Worm (Caenorhabditis elegans) whole organism, L1 larva: ENCODE results near the gene txbp-3.
A peak's percentile ranks its signal among the peaks of the same experiment; 100 is the strongest.

Source experiments
- F16B12.6 ChIP-seq: fragments of 150-350 bp; optimal IDR thresholded peaks from 2 replicates; lab custom pipeline; 2014; ENCODE audit warnings: missing biosample characterization, missing genetic modification characterization
- aha-1 ChIP-seq: fragments of 150-350 bp; optimal IDR thresholded peaks from 2 replicates; lab custom pipeline; 2014; ENCODE audit warnings: missing biosample characterization, missing genetic modification characterization
- alr-1 ChIP-seq: fragments of 200-800 bp; sonication (Bioruptor generic); optimal IDR thresholded peaks from 2 replicates; lab custom pipeline; 2018; ENCODE audit warnings: borderline replicate concordance, mild to moderate bottlenecking, missing genetic modification characterization, missing compliant biosample characterization
- aly-2 ChIP-seq: fragments of 150-350 bp; optimal IDR thresholded peaks from 2 replicates; lab custom pipeline; 2014; ENCODE audit warnings: missing biosample characterization, missing genetic modification characterization
- blmp-1 ChIP-seq: fragments of 150-350 bp; optimal IDR thresholded peaks from 2 replicates; lab custom pipeline; 2014; ENCODE audit warnings: missing biosample characterization, missing genetic modification characterization
- dpl-1 ChIP-seq, 3 experiments: fragments of 150-350 bp in 2 of 3; sonication (generic microtip) in 1 of 3; optimal IDR thresholded peaks; 2 replicates each; lab custom pipeline; 2014 to 2017; ENCODE audit warnings: missing biosample characterization in 3 of 3, missing genetic modification characterization in 3 of 3, missing genetic modification reagents in 3 of 3
- efl-1 ChIP-seq, 4 experiments: fragments of 150-350 bp; optimal IDR thresholded peaks in 3 of 4; peaks in 1 of 4; 1 replicate in 1 of 4; 2 replicates in 3 of 4; lab custom pipeline; 2014; ENCODE audit warnings: missing biosample characterization in 2 of 4, missing genetic modification characterization in 2 of 4, missing genetic modification reagents in 2 of 4
- efl-3 ChIP-seq: fragments of 200-800 bp; sonication (Bioruptor generic); optimal IDR thresholded peaks from 2 replicates; lab custom pipeline; 2018; ENCODE audit warnings: mild to moderate bottlenecking, missing genetic modification characterization, missing compliant biosample characterization
- egl-13 ChIP-seq: sonication (generic microtip); optimal IDR thresholded peaks from 2 replicates; lab custom pipeline; 2016; ENCODE audit warnings: missing genotype, missing genetic modification reagents, missing genetic modification characterization, missing compliant biosample characterization
- grh-1 ChIP-seq: fragments of 200-800 bp; sonication (Bioruptor generic); IDR thresholded peaks from 2 replicates; pipeline ENCODE4 v1.3.6; 2022; ENCODE audit warnings: missing genetic modification reagents, missing genetic modification characterization, missing compliant biosample characterization
- hlh-17 ChIP-seq: fragments of 200-800 bp; sonication (Bioruptor generic); optimal IDR thresholded peaks from 2 replicates; lab custom pipeline; 2018; ENCODE audit warnings: missing genetic modification characterization, mild to moderate bottlenecking, missing compliant biosample characterization, moderate library complexity, borderline replicate concordance
- hpl-2 ChIP-seq: fragments of 150-350 bp; optimal IDR thresholded peaks from 2 replicates; lab custom pipeline; 2014; ENCODE audit warnings: missing biosample characterization, missing genetic modification reagents, missing genetic modification characterization
- irx-1 ChIP-seq: sonication (generic microtip); optimal IDR thresholded peaks from 2 replicates; lab custom pipeline; 2016; ENCODE audit warnings: missing genetic modification characterization, missing compliant biosample characterization
- jun-1 ChIP-seq: fragments of 150-350 bp; optimal IDR thresholded peaks from 2 replicates; lab custom pipeline; 2014; ENCODE audit warnings: missing biosample characterization, missing genetic modification reagents, missing genetic modification characterization
- lin-13 ChIP-seq: fragments of 150-350 bp; optimal IDR thresholded peaks from 2 replicates; lab custom pipeline; 2014; ENCODE audit warnings: missing biosample characterization, missing genetic modification reagents, missing genetic modification characterization
- mab-9 ChIP-seq: fragments of 200-800 bp; sonication (Bioruptor generic); IDR thresholded peaks from 2 replicates; pipeline ENCODE4 v1.3.6; 2022; ENCODE audit warnings: missing genetic modification reagents, missing genetic modification characterization, missing compliant biosample characterization
- mef-2 ChIP-seq: fragments of 150-350 bp; optimal IDR thresholded peaks from 2 replicates; lab custom pipeline; 2014; ENCODE audit warnings: missing biosample characterization, missing genetic modification characterization
- mep-1 ChIP-seq: fragments of 150-350 bp; optimal IDR thresholded peaks from 2 replicates; lab custom pipeline; 2014; ENCODE audit warnings: missing biosample characterization, missing genetic modification characterization
- nhr-12 ChIP-seq: sonication (generic microtip); optimal IDR thresholded peaks from 2 replicates; lab custom pipeline; 2017; ENCODE audit warnings: missing biosample characterization, missing genetic modification characterization
- nhr-237 ChIP-seq: fragments of 150-350 bp; optimal IDR thresholded peaks from 2 replicates; lab custom pipeline; 2014; ENCODE audit warnings: missing biosample characterization, missing genetic modification characterization
- nhr-47 ChIP-seq: sonication (generic microtip); optimal IDR thresholded peaks from 2 replicates; lab custom pipeline; 2016; ENCODE audit warnings: mild to moderate bottlenecking, missing genetic modification characterization, moderate library complexity, missing compliant biosample characterization
- nhr-77 ChIP-seq: fragments of 150-350 bp; optimal IDR thresholded peaks from 2 replicates; lab custom pipeline; 2014; ENCODE audit warnings: missing biosample characterization, missing genetic modification characterization
- nhr-85 ChIP-seq: sonication (generic microtip); peaks from one replicate; lab custom pipeline; 2016; ENCODE audit warnings: missing genetic modification characterization, inconsistent platforms, missing compliant biosample characterization
- rnt-1 ChIP-seq: sonication (generic microtip); optimal IDR thresholded peaks from 2 replicates; lab custom pipeline; 2016; ENCODE audit warnings: mild to moderate bottlenecking, missing genetic modification characterization, moderate library complexity, missing compliant biosample characterization
- skn-1 ChIP-seq: fragments of 150-350 bp; optimal IDR thresholded peaks from 2 replicates; lab custom pipeline; 2014; ENCODE audit warnings: missing biosample characterization, missing genetic modification characterization
- snu-23 ChIP-seq: sonication (generic microtip); optimal IDR thresholded peaks from 2 replicates; lab custom pipeline; 2016; ENCODE audit warnings: missing genetic modification characterization, missing compliant biosample characterization
- sptf-1 ChIP-seq: fragments of 150-350 bp; optimal IDR thresholded peaks from 2 replicates; lab custom pipeline; 2014; ENCODE audit warnings: missing biosample characterization, missing genetic modification characterization
- tlp-1 ChIP-seq: fragments of 150-350 bp; optimal IDR thresholded peaks from 2 replicates; lab custom pipeline; 2014; ENCODE audit warnings: missing biosample characterization, missing genetic modification characterization
- unc-30 ChIP-seq: sonication (generic microtip); optimal IDR thresholded peaks from 2 replicates; lab custom pipeline; 2017; ENCODE audit warnings: missing biosample characterization, missing genetic modification characterization
- unc-62 ChIP-seq: fragments of 150-350 bp; optimal IDR thresholded peaks from 2 replicates; lab custom pipeline; 2014; ENCODE audit warnings: missing biosample characterization, missing genetic modification reagents, missing genetic modification characterization
- vab-15 ChIP-seq: sonication (generic microtip); optimal IDR thresholded peaks from 2 replicates; lab custom pipeline; 2017; ENCODE audit warnings: missing genotype, mild to moderate bottlenecking, missing genetic modification characterization, missing compliant biosample characterization
- zag-1 ChIP-seq: fragments of 150-350 bp; optimal IDR thresholded peaks from 2 replicates; lab custom pipeline; 2014; ENCODE audit warnings: missing biosample characterization, missing genetic modification characterization
- zip-4 ChIP-seq: fragments of 200-800 bp; sonication (Bioruptor generic); optimal IDR thresholded peaks from 2 replicates; lab custom pipeline; 2018; ENCODE audit warnings: mild to moderate bottlenecking, missing genetic modification characterization, moderate library complexity, missing compliant biosample characterization
- ztf-11 ChIP-seq, 2 experiments: sonication (generic microtip); optimal IDR thresholded peaks; 2 replicates each; lab custom pipeline; 2016 to 2017; ENCODE audit warnings: missing genetic modification characterization in 2 of 2, missing biosample characterization in 1 of 2, missing compliant biosample characterization in 1 of 2

Gene txbp-3

DNA sequence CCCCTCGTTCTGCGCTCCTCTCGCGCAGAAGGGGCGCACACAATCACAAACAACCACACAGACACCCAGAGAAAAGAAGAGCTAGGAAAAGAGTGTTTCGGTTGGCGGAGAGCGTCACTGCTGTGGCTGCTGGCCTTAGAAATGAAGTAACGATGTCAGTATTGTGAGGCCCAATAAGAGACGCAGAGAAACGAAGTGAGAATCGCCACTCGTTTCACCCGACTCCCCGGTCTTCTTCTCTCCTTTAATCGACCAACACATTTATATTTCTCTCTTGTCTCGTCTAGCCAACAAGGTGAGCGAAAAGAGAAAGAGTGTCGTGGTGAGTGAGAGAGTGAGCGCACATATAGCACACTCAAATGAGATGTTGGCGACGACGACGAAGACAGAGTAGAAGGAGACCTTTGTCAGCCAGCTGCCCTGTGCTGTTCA is 33.3 kb downstream of the txbp-3 start (continued):
- peak; percentile 22 for TF ChIP-seq vab-15
- peak; percentile 84 for TF ChIP-seq nhr-85 (tag; lab: Kevin White, UChicago)
- TF ChIP-seq nhr-77 = peak; percentile 92
- TF ChIP-seq nhr-12 (tag; lab: Kevin White, UChicago) = no peak
- TF ChIP-seq blmp-1 (tag; lab: Kevin White, UChicago) = peak; percentile 88
- no peak for TF ChIP-seq tlp-1
- no peak for TF ChIP-seq zip-4 (GFP tag; lab: Kevin White, UChicago)
- TF ChIP-seq skn-1 (tag; lab: Kevin White, UChicago) = peak; percentile 86
- no peak for TF ChIP-seq unc-30 (tag; lab: Kevin White, UChicago)
- no peak; the same call in 1 of the 2 replicates for TF ChIP-seq mab-9 (GFP tag; lab: Robert Waterston, UW)
- TF ChIP-seq dpl-1 (GFP tag; optimal IDR thresholded peaks at IDR 0.05; lab: Kevin White, UChicago) = peak; percentile 65 to 69 (median 65)

ce11 chrIII:5012460-5012859 is 34.8 kb downstream of the txbp-3 start:
- TF ChIP-seq alr-1 (peak; percentile 81), efl-3 (GFP tag; lab: Kevin White, UChicago) (no peak), efl-1 (optimal IDR thresholded peaks at IDR 0.05; lab: Kevin White, UChicago) (no peak), efl-1 (GFP tag; optimal IDR thresholded peaks at IDR 0.05 in 1 of 2; lab: Kevin White, UChicago) (peak in 1 of 2 experiments; percentile 70)

DNA sequence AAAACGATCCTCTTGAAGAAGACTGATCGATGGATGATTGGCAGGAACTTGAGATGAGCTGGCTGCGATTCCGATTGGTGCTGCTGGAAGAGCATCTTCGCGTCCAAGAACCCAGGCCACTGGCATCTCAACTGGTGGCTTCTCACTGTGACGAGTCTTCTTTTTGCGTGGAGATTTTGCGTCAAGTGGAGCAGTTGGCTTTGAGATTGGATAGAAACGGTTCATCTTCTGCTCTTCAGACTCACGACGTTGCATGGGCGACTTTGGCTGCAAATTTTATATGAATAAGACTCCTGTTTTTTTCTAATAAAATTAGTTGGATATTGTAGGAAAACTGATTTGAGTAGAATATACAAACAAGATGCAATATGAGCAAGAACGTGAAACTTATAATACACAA is 36.5 kb downstream of the txbp-3 start:
- TF ChIP-seq zag-1 (tag; lab: Kevin White, UChicago) = no peak
- TF ChIP-seq vab-15 = no peak
- no peak for TF ChIP-seq mep-1 (tag; lab: Kevin White, UChicago)
- no peak for TF ChIP-seq snu-23
- TF ChIP-seq nhr-85 (tag; lab: Kevin White, UChicago) = no peak
- no peak for TF ChIP-seq lin-13 (GFP tag; lab: Kevin White, UChicago)
- no peak for TF ChIP-seq nhr-237 (tag; lab: Kevin White, UChicago)
- TF ChIP-seq mef-2 (tag; lab: Kevin White, UChicago) = no peak
- no peak for TF ChIP-seq rnt-1
- TF ChIP-seq aha-1 (tag; lab: Kevin White, UChicago) = no peak
- no peak for TF ChIP-seq nhr-47 (tag; lab: Kevin White, UChicago)
- no peak for TF ChIP-seq grh-1 (GFP tag; lab: Robert Waterston, UW)
- TF ChIP-seq dpl-1 (GFP tag; optimal IDR thresholded peaks at IDR 0.05; lab: Kevin White, UChicago) = no peak
- no peak for TF ChIP-seq hpl-2 (GFP tag; lab: Kevin White, UChicago)
- no peak for TF ChIP-seq egl-13 (tag; lab: Kevin White, UChicago)
- TF ChIP-seq unc-62 (GFP tag; lab: Kevin White, UChicago) = no peak
- no peak for TF ChIP-seq jun-1 (tag; lab: Kevin White, UChicago)
- TF ChIP-seq ztf-11 (tag; optimal IDR thresholded peaks at IDR 0.05; lab: Kevin White, UChicago) = no peak

DNA sequence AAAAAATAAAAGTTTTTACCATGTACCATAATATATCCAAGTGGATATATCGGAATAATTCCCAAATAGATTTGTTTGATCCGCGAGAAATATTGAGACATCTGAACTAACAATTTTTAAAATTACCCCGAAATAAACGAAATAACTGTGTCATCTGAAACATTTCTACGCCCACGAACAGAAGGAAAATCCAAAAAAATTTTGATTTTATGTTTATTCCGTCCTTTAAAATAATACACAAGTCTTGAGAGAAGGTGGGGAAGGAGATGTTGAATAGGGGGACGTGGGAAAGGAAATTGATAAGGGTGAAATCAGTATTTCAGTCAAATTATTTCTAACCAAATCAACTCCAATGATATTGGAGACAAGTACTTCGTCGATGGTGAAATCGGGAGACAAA is 38.5 kb downstream of the txbp-3 start, which contains the start of gene R144.11:
Gene R144.11 (minus strand): TSS at position 101 of the 400 bp plus-strand sequence.
- TF ChIP-seq vab-15 (no peak), nhr-77 (no peak), nhr-47 (tag; lab: Kevin White, UChicago) (no peak), irx-1 (tag; lab: Kevin White, UChicago) (no peak), nhr-85 (tag; lab: Kevin White, UChicago) (peak; percentile 31), efl-3 (GFP tag; lab: Kevin White, UChicago) (no peak), sptf-1 (tag; lab: Kevin White, UChicago) (no peak), hlh-17 (no peak), aly-2 (tag; lab: Kevin White, UChicago) (peak; percentile 79), efl-1 (optimal IDR thresholded peaks at IDR 0.05; lab: Kevin White, UChicago) (no peak), efl-1 (GFP tag; optimal IDR thresholded peaks at IDR 0.05 in 1 of 2; lab: Kevin White, UChicago) (peak in 1 of 2 experiments; percentile 30), F16B12.6 (tag; lab: Kevin White, UChicago) (no peak), mep-1 (tag; lab: Kevin White, UChicago) (no peak), mef-2 (tag; lab: Kevin White, UChicago) (no peak)
